Worm (Caenorhabditis elegans) whole organism, dauer: ENCODE results near the gene T21D12.7.

ENCODE experiments used
- unc-62 ChIP-seq: sonication (generic microtip); optimal IDR thresholded peaks from 2 replicates; lab custom pipeline; 2017; ENCODE audit warnings: missing biosample characterization, missing genetic modification reagents, missing genetic modification characterization

The T21D12.7 gene

ce11 chrIV:305101-305500, 13.8 kb upstream of the T21D12.7 start:
- no peak for TF ChIP-seq unc-62 (GFP tag; lab: Kevin White, UChicago)

ce11 chrIV:303264-303663, 12.0 kb upstream of the T21D12.7 start:
- no peak for TF ChIP-seq unc-62 (GFP tag; lab: Kevin White, UChicago)

ce11 chrIV:302743-303142, 11.5 kb upstream of the T21D12.7 start:
- TF ChIP-seq unc-62 (GFP tag; lab: Kevin White, UChicago) = no peak

ce11 chrIV:300307-300706, 9.1 kb upstream of the T21D12.7 start:
- TF ChIP-seq unc-62 (GFP tag; lab: Kevin White, UChicago) = no peak

ce11 chrIV:299190-299589, 7.9 kb upstream of the T21D12.7 start:
- no peak for TF ChIP-seq unc-62 (GFP tag; lab: Kevin White, UChicago)

- TF ChIP-seq unc-62 (GFP tag; lab: Kevin White, UChicago) = no peak
These were observed 6.9 kb upstream of the T21D12.7 start, which contains the start of gene pnp-1 for ce11 chrIV:298204-298603. pnp-1 (minus strand) TSS chrIV:298304.

ce11 chrIV:296849-297248, 5.6 kb upstream of the T21D12.7 start:
- no peak for TF ChIP-seq unc-62 (GFP tag; lab: Kevin White, UChicago)

- TF ChIP-seq unc-62 (GFP tag; lab: Kevin White, UChicago) = no peak
These were observed 4.5 kb upstream of the T21D12.7 start for ce11 chrIV:295734-296201.

- no peak for TF ChIP-seq unc-62 (GFP tag; lab: Kevin White, UChicago)
These were observed 3.5 kb upstream of the T21D12.7 start for ce11 chrIV:294737-295136.

ce11 chrIV:293995-294700, 2.9 kb upstream of the T21D12.7 start:
- TF ChIP-seq unc-62 (GFP tag; lab: Kevin White, UChicago) = no peak

- TF ChIP-seq unc-62 (GFP tag; lab: Kevin White, UChicago) = no peak
These were observed 2.0 kb upstream of the T21D12.7 start for ce11 chrIV:293163-293755.

ce11 chrIV:291851-292367, 653 bp upstream of the T21D12.7 start:
- TF ChIP-seq unc-62 (GFP tag; lab: Kevin White, UChicago) = no peak

- TF ChIP-seq unc-62 (GFP tag; lab: Kevin White, UChicago) = no peak
These were observed 869 bp downstream of the T21D12.7 start for ce11 chrIV:290387-290786.

- TF ChIP-seq unc-62 (GFP tag; lab: Kevin White, UChicago) = no peak
These were observed 3.2 kb downstream of the T21D12.7 start, which contains the start of gene T21D12.14 for ce11 chrIV:288027-288426. T21D12.14 (minus strand) TSS chrIV:288127.

- no peak for TF ChIP-seq unc-62 (GFP tag; lab: Kevin White, UChicago)
These were observed 7.9 kb downstream of the T21D12.7 start, which contains the start of gene best-19 for ce11 chrIV:283347-283746. best-19 (plus strand) TSS chrIV:283647.

- no peak for TF ChIP-seq unc-62 (GFP tag; lab: Kevin White, UChicago)
These were observed 9.2 kb downstream of the T21D12.7 start for ce11 chrIV:282008-282407.

- TF ChIP-seq unc-62 (GFP tag; lab: Kevin White, UChicago) = no peak
These were observed 13.0 kb downstream of the T21D12.7 start for ce11 chrIV:278284-278683.
